Fruit fly (Drosophila melanogaster) Kc167 (cell line): ENCODE measurements around the gene alphaTub85E.

Experiments used
- Myc ChIP-seq: fragments of >200 bp; optimal IDR thresholded peaks from 2 replicates; lab custom pipeline; 2017; ENCODE audit warnings: missing external identifiers
- Sin3A ChIP-seq: fragments of >200 bp; optimal IDR thresholded peaks from 2 replicates; lab custom pipeline; 2018; ENCODE audit warnings: missing external identifiers
- h ChIP-seq: fragments of >200 bp; optimal IDR thresholded peaks from 3 replicates; lab custom pipeline; 2018; ENCODE audit warnings: missing external identifiers
- insv ChIP-seq: fragments of >200 bp; optimal IDR thresholded peaks from 3 replicates; lab custom pipeline; 2018; ENCODE audit warnings: missing external identifiers
- psq ChIP-seq: fragments of >200 bp; optimal IDR thresholded peaks from 2 replicates; lab custom pipeline; 2017; ENCODE audit warnings: missing external identifiers
- ttk ChIP-seq: sonication (Bioruptor generic); optimal IDR thresholded peaks from 2 replicates; lab custom pipeline; 2017; ENCODE audit warnings: missing external identifiers

alphaTub85E gene

dm6 chr3R:9725121-9725956, 7.7 kb downstream of the alphaTub85E start, which contains the start of gene hyd:
Gene hyd (minus strand): TSS chr3R:9725615.
- TF ChIP-seq insv (lab: Kevin White, UChicago): no peak

DNA sequence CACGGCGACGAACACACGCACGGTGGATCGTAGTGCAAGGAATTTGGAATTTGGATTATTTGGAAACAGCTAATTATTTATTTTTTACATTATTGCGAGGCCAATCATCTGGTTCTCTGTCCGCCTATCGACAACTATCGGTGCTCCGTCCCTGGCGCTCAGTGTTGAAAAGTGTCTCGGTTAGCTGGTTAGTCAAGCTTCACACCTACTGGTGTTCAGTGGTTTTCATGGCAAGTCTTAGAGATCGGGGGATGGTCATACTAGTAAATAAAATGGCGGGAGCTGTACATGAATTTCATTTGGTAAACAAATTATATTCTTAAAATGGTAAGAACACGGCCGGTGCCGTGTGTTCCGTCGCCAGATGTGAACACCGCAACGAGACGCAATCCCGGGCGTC, 22.2 kb downstream of the alphaTub85E start, which contains the start of the genes trbd and dmt:
Gene trbd, minus strand, starts transcription at position 152 of the 400 bp plus-strand sequence.
Gene dmt, plus strand, starts transcription at position 257 of the 400 bp plus-strand sequence.
- TF ChIP-seq insv (lab: Kevin White, UChicago): no peak
- TF ChIP-seq ttk (lab: Kevin White, UChicago): no peak
- TF ChIP-seq psq (lab: Kevin White, UChicago): no peak
- TF ChIP-seq h (lab: Kevin White, UChicago): no peak
- no peak for TF ChIP-seq Myc (lab: Kevin White, UChicago)
- TF ChIP-seq Sin3A: no peak

DNA sequence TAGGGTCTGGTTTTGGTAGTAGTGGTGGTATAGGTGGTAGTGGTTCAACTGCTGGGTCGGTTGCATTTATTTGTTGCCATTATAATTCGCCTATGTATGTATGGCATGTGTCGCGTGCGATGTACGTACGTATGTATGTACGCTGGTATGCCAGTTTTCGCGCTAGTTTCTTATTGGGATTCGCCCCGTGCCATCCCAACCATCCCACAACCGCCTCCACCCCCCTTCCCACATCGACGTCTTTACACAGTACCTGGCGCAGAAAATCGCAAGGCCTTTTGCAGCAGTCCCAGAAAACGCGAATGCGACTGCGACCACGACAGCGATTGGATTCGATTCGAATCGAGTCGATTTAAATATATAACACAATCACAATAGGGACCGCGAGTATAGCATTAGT, 22.8 kb downstream of the alphaTub85E start:
- TF ChIP-seq h (lab: Kevin White, UChicago) (no peak), Myc (lab: Kevin White, UChicago) (no peak)

DNA sequence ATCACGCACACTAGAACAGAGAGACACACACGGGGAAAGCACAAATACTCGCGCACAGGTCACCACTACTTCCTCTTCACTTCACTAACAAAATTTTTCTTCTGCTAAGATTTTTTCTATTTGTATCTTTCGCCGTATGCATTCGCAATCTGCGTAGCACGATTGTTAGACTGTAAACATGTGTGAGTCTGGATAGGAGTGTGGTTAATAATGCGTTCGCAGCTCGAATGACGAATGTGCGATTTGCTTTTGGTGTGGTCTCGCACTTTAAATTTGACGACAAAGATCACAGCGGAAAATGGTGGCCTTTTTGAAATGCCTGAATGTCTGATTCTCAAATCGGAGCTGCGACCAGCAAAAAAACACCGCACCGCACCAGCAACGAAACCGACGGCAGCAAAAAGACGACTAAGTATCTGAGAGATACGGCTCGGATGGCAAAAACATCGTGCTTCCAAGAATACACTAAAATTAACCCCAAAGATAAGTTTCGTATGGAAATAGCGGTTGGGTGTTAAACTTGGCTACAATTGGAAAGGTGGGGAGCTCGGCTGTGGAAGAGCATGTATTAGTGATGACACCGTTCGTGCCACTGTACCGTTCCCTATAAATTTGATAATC, 27.9 kb downstream of the alphaTub85E start, which contains the start of gene Unc-115a:
Gene Unc-115a, minus strand, starts transcription at position 410 of the 621 bp plus-strand sequence.
- TF ChIP-seq psq (lab: Kevin White, UChicago) (no peak), ttk (lab: Kevin White, UChicago) (no peak), h (lab: Kevin White, UChicago) (no peak), insv (lab: Kevin White, UChicago) (no peak), Sin3A (no peak), Myc (lab: Kevin White, UChicago) (no peak)

DNA sequence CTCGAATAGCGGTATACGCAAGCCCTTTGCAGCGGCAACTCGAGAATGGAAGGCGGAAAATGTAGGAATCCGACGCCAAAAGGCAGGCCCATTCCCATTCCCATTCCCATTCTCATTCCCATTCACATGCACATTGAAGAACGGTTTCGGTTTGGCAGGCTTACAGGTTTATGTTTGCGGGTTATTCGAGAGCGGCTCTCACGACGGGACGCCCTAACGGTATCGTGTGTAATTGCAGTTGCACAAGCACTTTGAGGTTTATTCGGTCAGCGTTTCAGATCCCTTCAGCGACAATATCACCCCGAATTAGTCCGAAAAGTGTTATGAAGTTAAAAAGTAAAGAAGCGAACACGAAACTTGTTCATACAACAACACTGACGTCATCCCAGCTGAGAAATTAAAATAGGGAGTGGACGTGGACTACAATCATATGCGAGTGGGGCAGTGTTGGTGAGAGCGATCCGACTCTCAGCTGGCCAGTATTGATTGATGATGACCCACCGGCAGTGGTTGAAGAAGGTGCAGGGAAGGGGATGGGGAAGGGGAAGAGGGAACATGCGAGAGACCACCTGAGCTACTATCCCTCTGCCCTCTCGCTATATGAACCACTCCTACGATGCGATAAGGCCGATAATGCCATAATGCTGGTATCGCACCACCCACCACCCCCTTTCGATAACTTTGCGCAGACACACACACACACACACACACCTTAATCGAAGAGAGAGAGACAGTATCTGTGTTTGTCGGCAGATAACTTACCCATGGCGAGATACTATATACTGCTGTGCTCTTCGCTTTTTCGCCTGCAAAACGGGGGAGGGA, 28.7 kb downstream of the alphaTub85E start:
- TF ChIP-seq psq (lab: Kevin White, UChicago): no peak
- no peak for TF ChIP-seq h (lab: Kevin White, UChicago)
- TF ChIP-seq insv (lab: Kevin White, UChicago): no peak
- TF ChIP-seq Myc (lab: Kevin White, UChicago): no peak

- no peak for TF ChIP-seq psq (lab: Kevin White, UChicago)
- TF ChIP-seq Myc (lab: Kevin White, UChicago): no peak
- TF ChIP-seq Sin3A: no peak
- no peak for TF ChIP-seq h (lab: Kevin White, UChicago)
- no peak for TF ChIP-seq ttk (lab: Kevin White, UChicago)
- no peak for TF ChIP-seq insv (lab: Kevin White, UChicago)
Observed at dm6 chr3R:9703273-9703672, 29.8 kb downstream of the alphaTub85E start.

- no peak for TF ChIP-seq psq (lab: Kevin White, UChicago)
- TF ChIP-seq Myc (lab: Kevin White, UChicago): no peak
- TF ChIP-seq insv (lab: Kevin White, UChicago): no peak
- no peak for TF ChIP-seq h (lab: Kevin White, UChicago)
- TF ChIP-seq ttk (lab: Kevin White, UChicago): no peak
- TF ChIP-seq Sin3A: no peak
Observed at dm6 chr3R:9702567-9702966, 30.5 kb downstream of the alphaTub85E start.

dm6 chr3R:9701897-9702296, 31.2 kb downstream of the alphaTub85E start:
- no peak for TF ChIP-seq psq (lab: Kevin White, UChicago)
- no peak for TF ChIP-seq Myc (lab: Kevin White, UChicago)
- TF ChIP-seq insv (lab: Kevin White, UChicago): no peak
- TF ChIP-seq ttk (lab: Kevin White, UChicago): no peak
- no peak for TF ChIP-seq h (lab: Kevin White, UChicago)
- no peak for TF ChIP-seq Sin3A

DNA sequence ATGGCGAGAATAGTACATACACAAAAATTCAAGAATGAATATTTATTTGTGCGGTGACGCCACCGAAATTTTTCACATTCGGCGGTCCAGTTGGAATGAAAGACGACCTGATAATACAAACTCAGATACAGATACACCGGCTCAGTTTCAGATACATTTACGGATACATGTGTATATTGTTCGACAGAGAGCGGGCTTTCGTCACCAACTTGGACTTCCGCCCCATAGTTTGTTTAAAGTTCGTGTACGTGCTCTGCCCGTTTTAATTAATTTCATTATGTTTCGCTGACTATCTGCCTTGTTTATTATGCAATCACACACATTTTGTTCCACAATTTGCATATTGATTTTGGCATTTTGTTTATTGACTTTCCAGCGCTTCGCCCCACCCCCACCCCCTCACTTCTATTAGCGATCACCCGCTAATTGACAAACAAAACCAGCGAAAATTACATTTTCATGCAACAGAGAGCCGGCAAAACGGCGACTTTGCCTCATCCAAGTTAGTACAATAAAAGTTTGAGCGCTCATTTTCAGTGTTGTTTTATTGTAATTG, 31.8 kb downstream of the alphaTub85E start:
- TF ChIP-seq psq (lab: Kevin White, UChicago) (no peak), Sin3A (no peak), h (lab: Kevin White, UChicago) (no peak), insv (lab: Kevin White, UChicago) (no peak), Myc (lab: Kevin White, UChicago) (no peak), ttk (lab: Kevin White, UChicago) (no peak)

- no peak for TF ChIP-seq h (lab: Kevin White, UChicago)
Observed at dm6 chr3R:9700513-9700912, 32.5 kb downstream of the alphaTub85E start.

DNA sequence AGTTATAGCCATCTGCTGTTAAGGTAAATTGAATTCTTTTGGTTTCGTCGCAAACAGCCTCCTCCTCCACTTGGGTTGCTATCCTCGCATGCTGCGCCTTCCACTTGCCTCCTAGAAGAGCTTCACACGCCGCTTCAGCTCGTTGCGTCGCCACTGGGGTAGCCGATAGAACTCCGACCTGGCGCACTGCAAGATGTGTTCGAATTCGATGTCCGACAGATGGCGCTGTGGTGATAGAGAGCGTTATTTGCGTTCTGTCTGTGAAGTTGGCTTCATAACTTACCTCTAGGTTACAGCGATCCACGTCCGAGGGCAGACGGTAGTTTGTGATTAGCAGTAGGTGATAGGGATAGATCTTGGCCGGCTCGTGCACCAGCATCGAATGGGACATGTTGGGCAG, 38.1 kb downstream of the alphaTub85E start:
- TF ChIP-seq insv (lab: Kevin White, UChicago) (no peak), Myc (lab: Kevin White, UChicago) (no peak), psq (lab: Kevin White, UChicago) (no peak), h (lab: Kevin White, UChicago) (no peak), ttk (lab: Kevin White, UChicago) (no peak), Sin3A (no peak)
